Worm (Caenorhabditis elegans): ENCODE data around the gene F42G8.8.

Gene F42G8.8

DNA sequence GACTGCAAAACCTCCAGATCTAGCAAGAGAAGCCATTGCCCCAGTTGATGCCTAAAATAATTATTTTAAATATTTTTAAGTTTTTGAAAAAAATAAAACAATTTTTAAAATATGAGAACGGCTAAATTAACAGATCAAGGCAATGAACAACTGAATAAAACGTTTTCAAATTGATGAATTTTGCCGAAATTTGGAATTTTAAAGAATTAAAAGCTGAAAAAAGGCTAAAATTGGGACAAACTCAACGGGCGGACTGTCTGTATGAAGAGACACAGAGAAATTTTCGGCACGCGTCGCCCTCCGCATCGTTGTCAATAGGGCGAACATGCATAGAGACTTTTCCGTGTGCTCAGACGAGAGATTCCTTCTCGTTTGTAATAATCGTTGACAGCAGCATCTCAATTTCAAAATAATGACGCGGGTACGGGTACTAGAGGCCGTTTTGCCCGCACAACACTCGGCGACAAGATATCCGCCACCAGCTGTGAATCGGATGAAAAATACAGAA lies 17.2 kb downstream of the F42G8.8 start, which contains the start of the genes isp-1 and islo-1 (continued):
- no peak for TF ChIP-seq F44E2.7 (GFP tag; IDR thresholded peaks at IDR 0.05)
- TF ChIP-seq nhr-10 (tag; optimal IDR thresholded peaks at IDR 0.05) = no peak
- TF ChIP-seq Y5F2A.4 (GFP tag; optimal IDR thresholded peaks at IDR 0.05) = no peak
- TF ChIP-seq snpc-1.2 (GFP tag; IDR thresholded peaks at IDR 0.05) = no peak
- no peak for TF ChIP-seq tra-1 (GFP tag; IDR thresholded peaks at IDR 0.05)
- TF ChIP-seq php-3 (GFP tag; IDR thresholded peaks at IDR 0.05) = no peak
- TF ChIP-seq dmd-9 (GFP tag; IDR thresholded peaks at IDR 0.05) = no peak
- TF ChIP-seq dve-1 (tag; optimal IDR thresholded peaks at IDR 0.05; ENCODE audit: insufficient read depth) = peak; percentile 57
- no peak for TF ChIP-seq pqm-1 (tag; optimal IDR thresholded peaks at IDR 0.05)
- TF ChIP-seq ZK337.2 (GFP tag; IDR thresholded peaks at IDR 0.05) = no peak
- TF ChIP-seq lin-13 (GFP tag; optimal IDR thresholded peaks at IDR 0.05) = peak; percentile 27
- TF ChIP-seq aha-1 (tag) = peak; percentile 91
- TF ChIP-seq lin-39 (tag; optimal IDR thresholded peaks at IDR 0.05) = no peak
- no peak for TF ChIP-seq F26F4.8 (GFP tag; conservative IDR thresholded peaks at IDR 0.05)
- TF ChIP-seq ceh-62 (tag; optimal IDR thresholded peaks at IDR 0.05) = no peak
- peak; percentile 75 for TF ChIP-seq ama-1 (optimal IDR thresholded peaks at IDR 0.05)
- no peak for TF ChIP-seq lin-1 (GFP tag; IDR thresholded peaks at IDR 0.05)
- no peak for TF ChIP-seq skn-1 (tag; optimal IDR thresholded peaks at IDR 0.05)
- no peak for TF ChIP-seq mdt-29 (GFP tag; IDR thresholded peaks at IDR 0.05)
- no peak for TF ChIP-seq R02D3.7 (tag; optimal IDR thresholded peaks at IDR 0.05)
- no peak for TF ChIP-seq ceh-44 (GFP tag; IDR thresholded peaks at IDR 0.05)
- TF ChIP-seq mep-1 (tag; optimal IDR thresholded peaks at IDR 0.05) = peak; percentile 69
- peak; percentile 19 for TF ChIP-seq nhr-11 (tag; optimal IDR thresholded peaks at IDR 0.05)
- TF ChIP-seq cey-2 (tag; optimal IDR thresholded peaks at IDR 0.05; ENCODE audit: borderline replicate concordance, insufficient read depth) = no peak
- TF ChIP-seq hlh-11 (tag; optimal IDR thresholded peaks at IDR 0.05) = peak; percentile 39
- TF ChIP-seq jun-1 (tag; optimal IDR thresholded peaks at IDR 0.05) = no peak
- TF ChIP-seq nhr-41 (GFP tag; IDR thresholded peaks at IDR 0.05) = no peak
- no peak for TF ChIP-seq nhr-76 (tag; optimal IDR thresholded peaks at IDR 0.05)

ce11 chrIV:8136548-8136947 lies 17.7 kb downstream of the F42G8.8 start:
- TF ChIP-seq nhr-48 (tag; optimal IDR thresholded peaks at IDR 0.05) (no peak), madf-9 (GFP tag; conservative IDR thresholded peaks at IDR 0.05) (no peak)

ce11 chrIV:8138984-8139383 lies 20.1 kb downstream of the F42G8.8 start, which contains the start of gene pmk-3:
TSS of gene pmk-3 (plus strand) at chrIV:8139219.
- TF ChIP-seq ZK546.5 (tag; optimal IDR thresholded peaks at IDR 0.05) = no peak
- TF ChIP-seq hlh-11 (tag; optimal IDR thresholded peaks at IDR 0.05) = peak; percentile 18
- peak; percentile 61 for TF ChIP-seq nhr-28 (tag; optimal IDR thresholded peaks at IDR 0.05)
- no peak for TF ChIP-seq fos-1 (tag; optimal IDR thresholded peaks at IDR 0.05)
- peak; percentile 15 for TF ChIP-seq mes-2 (tag; optimal IDR thresholded peaks at IDR 0.05; ENCODE audit: poor library complexity, severe bottlenecking)
- peak in 1 of 2 experiments; percentile 17 for TF ChIP-seq daf-16 (GFP tag; optimal IDR thresholded peaks at IDR 0.05)
- TF ChIP-seq daf-16 (tag; optimal IDR thresholded peaks at IDR 0.05) = peak; percentile 7
- TF ChIP-seq aha-1 (tag) = no peak
- peak; percentile 36 for TF ChIP-seq pqm-1 (tag; optimal IDR thresholded peaks at IDR 0.05)
- TF ChIP-seq dve-1 (tag; optimal IDR thresholded peaks at IDR 0.05; ENCODE audit: insufficient read depth) = peak; percentile 55
- TF ChIP-seq mep-1 (tag; optimal IDR thresholded peaks at IDR 0.05) = peak; percentile 19
- TF ChIP-seq zfp-2 (tag; optimal IDR thresholded peaks at IDR 0.05) = no peak

Data from whole organism, L4 larva.